Worm (Caenorhabditis elegans) whole organism, L1 larva: Measurements from ENCODE around the gene set-8.

Experiments used
- ama-1 ChIP-seq: fragments of 150-350 bp; optimal IDR thresholded peaks from 2 replicates; lab custom pipeline; 2014
- lin-15B ChIP-seq: fragments of 150-350 bp; sonication (generic microtip); optimal IDR thresholded peaks from 3 replicates; lab custom pipeline; 2014; ENCODE audit warnings: missing biosample characterization, missing genetic modification characterization
- nhr-11 ChIP-seq: fragments of 150-350 bp; optimal IDR thresholded peaks from 2 replicates; lab custom pipeline; 2014; ENCODE audit warnings: missing biosample characterization, missing genetic modification characterization
- nhr-19 ChIP-seq: fragments of 200-800 bp; sonication (Bioruptor generic); conservative IDR thresholded peaks from 2 replicates; pipeline ENCODE4 v1.3.6; 2022; ENCODE audit warnings: missing genetic modification characterization, missing compliant biosample characterization
- nhr-28 ChIP-seq: fragments of 150-350 bp; optimal IDR thresholded peaks from 2 replicates; lab custom pipeline; 2014; ENCODE audit warnings: missing biosample characterization, missing genetic modification characterization

DNA sequence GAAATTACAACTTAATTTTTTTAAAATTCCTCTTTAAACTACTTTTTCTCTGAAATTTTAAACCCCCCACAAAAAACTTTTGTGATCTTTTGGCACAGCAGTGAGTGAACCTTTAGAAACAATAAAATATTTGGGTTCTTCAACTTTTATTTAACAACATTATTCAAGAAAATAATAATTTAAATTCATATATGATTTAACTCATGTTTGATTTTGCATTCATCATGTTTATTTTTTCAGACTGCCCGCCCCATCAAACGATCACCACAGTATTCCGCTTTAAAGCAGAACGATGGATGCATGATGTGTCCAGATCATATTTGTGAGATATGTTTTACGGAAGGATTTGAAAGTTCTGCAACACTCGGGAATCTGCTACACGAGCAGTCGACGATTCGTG, at the start of gene set-8:
- no peak for TF ChIP-seq nhr-28
- TF ChIP-seq nhr-11 (tag; lab: Kevin White, UChicago), result no peak
- TF ChIP-seq lin-15B (tag; lab: Kevin White, UChicago), result no peak
- no peak for TF ChIP-seq nhr-19 (GFP tag; lab: Robert Waterston, UW)
- TF ChIP-seq ama-1, result no peak
